Worm (Caenorhabditis elegans): Measurements from ENCODE around the gene pqn-39.

DNA sequence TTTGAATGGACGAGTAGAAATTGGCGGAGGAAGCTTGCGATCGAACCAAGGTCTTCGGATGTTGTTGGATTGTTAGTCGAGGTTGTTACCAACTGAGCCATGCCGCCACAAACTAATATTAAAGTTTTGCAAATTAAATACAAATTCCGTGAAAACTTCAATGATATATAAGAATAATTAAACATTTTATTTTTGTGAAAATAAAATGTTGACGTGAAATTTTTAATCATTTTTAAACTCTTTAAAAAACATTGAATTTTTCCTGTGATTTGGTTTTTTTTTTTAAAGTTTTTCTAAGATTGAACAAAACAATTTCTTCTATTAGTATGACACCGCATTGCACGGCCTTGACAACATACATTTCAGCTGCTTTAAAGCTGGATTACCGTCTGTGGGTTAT lies 22.2 kb upstream of the pqn-39 start, which contains the start of gene C31E10.11:
- TF ChIP-seq nhr-11 (tag; optimal IDR thresholded peaks at IDR 0.05) (no peak), elt-2 (tag; optimal IDR thresholded peaks at IDR 0.05) (no peak), ets-4 (tag; optimal IDR thresholded peaks at IDR 0.05) (no peak), rnt-1 (tag; optimal IDR thresholded peaks at IDR 0.05) (no peak), sdc-2 (tag; optimal IDR thresholded peaks at IDR 0.05) (no peak), npax-4 (tag; optimal IDR thresholded peaks at IDR 0.05) (no peak)
